Fruit fly (Drosophila melanogaster) whole organism: ENCODE results near the gene CG31897.

Source experiments
- EcR ChIP-seq, 2 experiments: fragments of >200 bp; optimal IDR thresholded peaks; 2 replicates each; lab custom pipeline; 2017; ENCODE audit warnings: missing biosample characterization in 2 of 2, missing genetic modification characterization in 2 of 2, missing genetic modification reagents in 2 of 2
- pan ChIP-seq: fragments of >200 bp; optimal IDR thresholded peaks from 2 replicates; lab custom pipeline; 2017
- psq ChIP-seq: fragments of >200 bp; optimal IDR thresholded peaks from 2 replicates; lab custom pipeline; 2017
- usp ChIP-seq: fragments of >200 bp; optimal IDR thresholded peaks from 2 replicates; lab custom pipeline; 2017; ENCODE audit warnings: missing biosample characterization, missing genetic modification characterization, mixed read lengths

DNA sequence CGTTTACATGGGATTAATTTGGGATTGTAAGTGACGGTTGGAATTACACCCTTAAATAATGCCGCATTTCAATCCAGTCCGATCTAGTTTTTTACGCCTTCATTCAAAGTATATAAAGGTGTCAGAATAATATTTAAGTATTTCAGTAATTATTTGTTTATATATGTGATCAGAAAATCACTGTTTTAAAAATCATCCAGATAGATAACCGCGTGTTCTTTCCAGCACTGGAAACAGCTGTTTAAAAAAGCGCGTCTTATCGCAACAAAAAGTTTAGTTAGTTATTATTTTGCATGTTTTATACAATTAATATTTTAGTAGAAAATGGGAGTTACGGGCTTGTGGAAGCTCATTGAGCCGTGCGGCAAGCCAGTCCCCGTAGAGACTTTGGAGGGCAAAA lies 4.2 kb upstream of the CG31897 start, which contains the start of gene mus201:
- no peak for TF ChIP-seq pan (lab: Kevin White, UChicago)
- no peak for TF ChIP-seq EcR (GFP tag; optimal IDR thresholded peaks at IDR 0.05; lab: Kevin White, UChicago)
- no peak for TF ChIP-seq psq (lab: Kevin White, UChicago)
- no peak for TF ChIP-seq usp
